Worm (Caenorhabditis elegans): Measurements from ENCODE around the gene aexr-1.

Gene aexr-1

DNA sequence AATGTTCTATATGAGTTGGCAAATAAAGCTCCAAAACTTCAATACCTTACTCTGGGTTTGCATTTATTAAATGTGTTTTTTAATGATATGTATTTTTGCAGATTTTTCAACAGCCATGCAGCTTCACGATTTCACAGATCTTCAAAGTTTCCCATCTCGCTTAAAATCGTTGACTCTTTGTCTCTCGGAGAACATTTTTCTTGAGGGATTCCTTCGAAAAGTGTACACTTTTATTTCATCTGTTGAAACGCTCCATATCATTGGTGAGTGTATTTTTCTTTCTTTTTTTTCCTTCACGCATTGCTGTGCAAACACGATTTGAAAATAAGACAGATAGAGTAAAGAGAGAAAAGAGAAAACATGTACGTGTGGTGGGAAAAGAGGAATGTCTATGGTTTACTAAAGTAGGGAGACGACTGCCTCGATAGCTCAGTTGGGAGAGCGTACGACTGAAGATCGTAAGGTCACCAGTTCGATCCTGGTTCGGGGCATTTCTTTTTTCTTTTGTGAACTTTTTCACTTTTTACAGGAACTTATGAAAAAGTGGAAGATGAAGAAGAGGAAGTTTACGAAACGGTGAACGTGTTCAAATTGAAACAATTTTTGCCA is 41.8 kb downstream of the aexr-1 start (continued):
- TF ChIP-seq nhr-20 (tag; optimal IDR thresholded peaks at IDR 0.05) (peak; percentile 71), blmp-1 (tag; optimal IDR thresholded peaks at IDR 0.05) (peak; percentile 20), nhr-76 (tag; optimal IDR thresholded peaks at IDR 0.05) (no peak), sox-4 (tag; optimal IDR thresholded peaks at IDR 0.05) (no peak), egl-27 (tag; optimal IDR thresholded peaks at IDR 0.05) (no peak), nhr-237 (tag; optimal IDR thresholded peaks at IDR 0.05) (no peak), unc-86 (tag; optimal IDR thresholded peaks at IDR 0.05) (peak; percentile 43), mep-1 (tag; optimal IDR thresholded peaks at IDR 0.05) (peak; percentile 70), unc-98 (GFP tag; IDR thresholded peaks at IDR 0.05) (no peak), zag-1 (tag; optimal IDR thresholded peaks at IDR 0.05) (no peak), unc-62 (GFP tag; optimal IDR thresholded peaks at IDR 0.05) (no peak), fkh-8 (tag; optimal IDR thresholded peaks at IDR 0.05) (no peak), ceh-82 (tag; optimal IDR thresholded peaks at IDR 0.05) (peak; percentile 43 to 55 (median 50)), lsy-2 (tag; optimal IDR thresholded peaks at IDR 0.05) (peak; percentile 33 to 67), nhr-47 (tag; optimal IDR thresholded peaks at IDR 0.05) (peak; percentile 77), fkh-10 (GFP tag; optimal IDR thresholded peaks at IDR 0.05) (peak; percentile 25), dpl-1 (GFP tag; optimal IDR thresholded peaks at IDR 0.05) (no peak), alr-1 (tag; optimal IDR thresholded peaks at IDR 0.05; ENCODE audit: borderline replicate concordance) (no peak), elt-3 (tag; optimal IDR thresholded peaks at IDR 0.05) (peak in 1 of 6 experiments; percentile 74), pax-3 (tag; optimal IDR thresholded peaks at IDR 0.05) (no peak), lin-35 (GFP tag; optimal IDR thresholded peaks at IDR 0.05) (peak; percentile 19 to 68), efl-1 (optimal IDR thresholded peaks at IDR 0.05) (peak; percentile 3 to 21), efl-1 (GFP tag; optimal IDR thresholded peaks at IDR 0.05 in 1 of 2) (peak in 1 of 2 experiments; percentile 6), nhr-19 (GFP tag; conservative IDR thresholded peaks at IDR 0.05) (peak; percentile 76), mef-2 (tag; optimal IDR thresholded peaks at IDR 0.05) (no peak), snpc-4 (tag; optimal IDR thresholded peaks at IDR 0.05) (peak; percentile 36), sup-37 (GFP tag; optimal IDR thresholded peaks at IDR 0.05) (peak; percentile 25), ceh-8 (GFP tag; optimal IDR thresholded peaks at IDR 0.05) (no peak), zip-4 (GFP tag; optimal IDR thresholded peaks at IDR 0.05) (peak; percentile 34), C04F5.9 (tag; optimal IDR thresholded peaks at IDR 0.05) (no peak), aly-2 (tag; optimal IDR thresholded peaks at IDR 0.05) (peak; percentile 82), unc-30 (tag; optimal IDR thresholded peaks at IDR 0.05) (no peak), nhr-77 (tag; optimal IDR thresholded peaks at IDR 0.05) (peak; percentile 60), lin-39 (tag; optimal IDR thresholded peaks at IDR 0.05) (no peak), xbp-1 (tag; optimal IDR thresholded peaks at IDR 0.05) (peak; percentile 83), lir-3 (tag; optimal IDR thresholded peaks at IDR 0.05; ENCODE audit: poor library complexity) (peak; percentile 30), efl-3 (GFP tag; optimal IDR thresholded peaks at IDR 0.05) (no peak), hlh-4 (tag; optimal IDR thresholded peaks at IDR 0.05) (no peak), ztf-4 (tag; optimal IDR thresholded peaks at IDR 0.05) (peak; percentile 9), rnt-1 (tag; optimal IDR thresholded peaks at IDR 0.05) (peak; percentile 64), sptf-1 (tag; optimal IDR thresholded peaks at IDR 0.05) (no peak)

DNA sequence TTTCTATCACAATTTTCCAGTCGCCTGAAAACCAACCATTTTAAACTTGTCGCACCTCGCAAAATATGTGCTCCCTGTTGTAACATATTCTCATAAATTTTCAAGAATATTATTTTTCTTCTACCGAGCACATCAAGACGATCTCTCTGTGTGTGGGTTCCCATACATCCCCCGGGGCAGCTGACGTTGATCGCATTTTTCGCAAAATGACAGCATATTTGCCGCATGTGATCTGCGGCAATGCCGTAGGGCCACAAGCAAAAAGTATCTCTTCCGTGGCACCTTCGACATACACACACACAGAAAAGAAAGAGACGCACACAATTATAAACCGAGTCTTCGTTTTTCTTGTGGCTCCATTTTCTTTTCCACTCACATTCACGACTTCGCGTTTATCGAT is 43.4 kb downstream of the aexr-1 start:
- TF ChIP-seq mdl-1 (tag; optimal IDR thresholded peaks at IDR 0.05), result peak in 1 of 2 experiments; percentile 2
- no peak for TF ChIP-seq efl-1 (optimal IDR thresholded peaks at IDR 0.05)
- TF ChIP-seq efl-1 (GFP tag; optimal IDR thresholded peaks at IDR 0.05 in 1 of 2), result peak in 1 of 2 experiments; percentile 60
- TF ChIP-seq unc-130 (tag; optimal IDR thresholded peaks at IDR 0.05), result peak; percentile 44
- peak; percentile 37 for TF ChIP-seq nhr-19 (GFP tag; conservative IDR thresholded peaks at IDR 0.05)
- TF ChIP-seq lin-39 (tag; optimal IDR thresholded peaks at IDR 0.05), result peak; percentile 9
- TF ChIP-seq rnt-1 (tag; optimal IDR thresholded peaks at IDR 0.05), result peak; percentile 84
- TF ChIP-seq C04F5.9 (tag; optimal IDR thresholded peaks at IDR 0.05), result no peak
- TF ChIP-seq pag-3 (tag; optimal IDR thresholded peaks at IDR 0.05; ENCODE audit: borderline replicate concordance, insufficient read depth), result peak; percentile 99
- TF ChIP-seq nhr-77 (tag; optimal IDR thresholded peaks at IDR 0.05), result no peak
- TF ChIP-seq dsc-1 (tag; optimal IDR thresholded peaks at IDR 0.05), result peak; percentile 33
- no peak for TF ChIP-seq ces-1 (GFP tag; optimal IDR thresholded peaks at IDR 0.05)
- peak; percentile 48 for TF ChIP-seq snu-23 (GFP tag; optimal IDR thresholded peaks at IDR 0.05)
- peak; percentile 74 for TF ChIP-seq nhr-71 (tag; optimal IDR thresholded peaks at IDR 0.05)
